Worm (Caenorhabditis elegans): ENCODE results near the gene ugt-40.

ugt-40 gene

ce11 chrV:7164210-7164609, 22.4 kb upstream of the ugt-40 start, which contains the start of gene srh-83:
TSS of gene srh-83 (plus strand) at chrV:7164510.
- no peak for TF ChIP-seq ets-7 (tag; optimal IDR thresholded peaks at IDR 0.05)
- no peak for TF ChIP-seq tbx-11 (GFP tag; IDR thresholded peaks at IDR 0.05)
- TF ChIP-seq F13C5.2 (tag; optimal IDR thresholded peaks at IDR 0.05) = no peak
- TF ChIP-seq sea-1 (GFP tag; conservative IDR thresholded peaks at IDR 0.05) = no peak
- TF ChIP-seq flt-1 (GFP tag; IDR thresholded peaks at IDR 0.05) = no peak
- TF ChIP-seq ceh-13 (GFP tag; optimal IDR thresholded peaks at IDR 0.05) = no peak
- TF ChIP-seq scrt-1 (GFP tag; IDR thresholded peaks at IDR 0.05) = no peak
- TF ChIP-seq tra-4 (tag; optimal IDR thresholded peaks at IDR 0.05) = no peak
- no peak for TF ChIP-seq pes-1 (GFP tag; IDR thresholded peaks at IDR 0.05)
- TF ChIP-seq B0310.2 (tag; optimal IDR thresholded peaks at IDR 0.05) = no peak
- TF ChIP-seq ama-1 (optimal IDR thresholded peaks at IDR 0.05) = no peak
- no peak for TF ChIP-seq tbx-37 (GFP tag; conservative IDR thresholded peaks at IDR 0.05)

- TF ChIP-seq scrt-1 (GFP tag; IDR thresholded peaks at IDR 0.05) (no peak), tbx-11 (GFP tag; IDR thresholded peaks at IDR 0.05) (no peak), pes-1 (GFP tag; IDR thresholded peaks at IDR 0.05) (no peak), aly-1 (tag; optimal IDR thresholded peaks at IDR 0.05) (no peak), tbx-37 (GFP tag; conservative IDR thresholded peaks at IDR 0.05) (no peak), tra-4 (tag; optimal IDR thresholded peaks at IDR 0.05) (no peak), flt-1 (GFP tag; IDR thresholded peaks at IDR 0.05) (no peak)
Observed at ce11 chrV:7163477-7164114, 21.8 kb upstream of the ugt-40 start, which contains the start of gene ugt-41. TSS of gene ugt-41 (minus strand) at chrV:7163595.

- TF ChIP-seq tra-4 (tag; optimal IDR thresholded peaks at IDR 0.05) = no peak
- no peak for TF ChIP-seq tbx-37 (GFP tag; conservative IDR thresholded peaks at IDR 0.05)
- TF ChIP-seq flt-1 (GFP tag; IDR thresholded peaks at IDR 0.05) = no peak
- TF ChIP-seq scrt-1 (GFP tag; IDR thresholded peaks at IDR 0.05) = no peak
- no peak for TF ChIP-seq ceh-13 (GFP tag; optimal IDR thresholded peaks at IDR 0.05)
- TF ChIP-seq aly-1 (tag; optimal IDR thresholded peaks at IDR 0.05) = no peak
- no peak for TF ChIP-seq sea-1 (GFP tag; conservative IDR thresholded peaks at IDR 0.05)
- TF ChIP-seq B0310.2 (tag; optimal IDR thresholded peaks at IDR 0.05) = no peak
- no peak for TF ChIP-seq ceh-36 (tag; optimal IDR thresholded peaks at IDR 0.05)
- no peak for TF ChIP-seq F13C5.2 (tag; optimal IDR thresholded peaks at IDR 0.05)
- no peak for TF ChIP-seq ama-1 (optimal IDR thresholded peaks at IDR 0.05)
- TF ChIP-seq ets-7 (tag; optimal IDR thresholded peaks at IDR 0.05) = no peak
- TF ChIP-seq pes-1 (GFP tag; IDR thresholded peaks at IDR 0.05) = no peak
Observed at ce11 chrV:7159391-7159790, 17.6 kb upstream of the ugt-40 start, which contains the start of gene str-204. TSS of gene str-204 (plus strand) at chrV:7159691.

- TF ChIP-seq hmg-4 (GFP tag; optimal IDR thresholded peaks at IDR 0.05) = no peak
- TF ChIP-seq hmbx-1 (tag; optimal IDR thresholded peaks at IDR 0.05) = no peak
Observed at ce11 chrV:7157089-7157488, 15.3 kb upstream of the ugt-40 start, which contains the start of gene ugt-39. TSS of gene ugt-39 (plus strand) at chrV:7157142.

ce11 chrV:7156079-7156478, 14.3 kb upstream of the ugt-40 start, which contains the start of gene F10D2.10:
TSS of gene F10D2.10 (minus strand) at chrV:7156179.
- TF ChIP-seq tra-4 (tag; optimal IDR thresholded peaks at IDR 0.05) (no peak), tbx-11 (GFP tag; IDR thresholded peaks at IDR 0.05) (no peak), F13C5.2 (tag; optimal IDR thresholded peaks at IDR 0.05) (no peak), hnd-1 (tag; optimal IDR thresholded peaks at IDR 0.05) (no peak), ceh-36 (tag; optimal IDR thresholded peaks at IDR 0.05) (no peak), flt-1 (GFP tag; IDR thresholded peaks at IDR 0.05) (no peak), ama-1 (optimal IDR thresholded peaks at IDR 0.05) (no peak)

ce11 chrV:7153046-7153445, 11.3 kb upstream of the ugt-40 start, which contains the start of gene fat-7:
TSS of gene fat-7 (minus strand) at chrV:7153146.
- TF ChIP-seq aly-1 (tag; optimal IDR thresholded peaks at IDR 0.05) (no peak), hmbx-1 (tag; optimal IDR thresholded peaks at IDR 0.05) (no peak), ceh-13 (GFP tag; optimal IDR thresholded peaks at IDR 0.05) (no peak), flt-1 (GFP tag; IDR thresholded peaks at IDR 0.05) (no peak), ets-7 (tag; optimal IDR thresholded peaks at IDR 0.05) (no peak), ama-1 (optimal IDR thresholded peaks at IDR 0.05) (no peak), ceh-36 (tag; optimal IDR thresholded peaks at IDR 0.05) (no peak), scrt-1 (GFP tag; IDR thresholded peaks at IDR 0.05) (no peak), B0310.2 (tag; optimal IDR thresholded peaks at IDR 0.05) (no peak), tra-4 (tag; optimal IDR thresholded peaks at IDR 0.05) (no peak), hmg-4 (GFP tag; optimal IDR thresholded peaks at IDR 0.05) (no peak), sea-1 (GFP tag; conservative IDR thresholded peaks at IDR 0.05) (no peak), tbx-37 (GFP tag; conservative IDR thresholded peaks at IDR 0.05) (no peak), pes-1 (GFP tag; IDR thresholded peaks at IDR 0.05) (no peak), tbx-11 (GFP tag; IDR thresholded peaks at IDR 0.05) (no peak), F13C5.2 (tag; optimal IDR thresholded peaks at IDR 0.05) (no peak), hnd-1 (tag; optimal IDR thresholded peaks at IDR 0.05) (no peak)

- no peak for TF ChIP-seq hnd-1 (tag; optimal IDR thresholded peaks at IDR 0.05)
- TF ChIP-seq F13C5.2 (tag; optimal IDR thresholded peaks at IDR 0.05) = no peak
- no peak for TF ChIP-seq tbx-37 (GFP tag; conservative IDR thresholded peaks at IDR 0.05)
- no peak for TF ChIP-seq hmbx-1 (tag; optimal IDR thresholded peaks at IDR 0.05)
- no peak for TF ChIP-seq flt-1 (GFP tag; IDR thresholded peaks at IDR 0.05)
- no peak for TF ChIP-seq tbx-11 (GFP tag; IDR thresholded peaks at IDR 0.05)
Observed at ce11 chrV:7150570-7150969, 8.8 kb upstream of the ugt-40 start, which contains the start of gene F10D2.8. TSS of gene F10D2.8 (minus strand) at chrV:7150714.

- no peak for TF ChIP-seq tbx-11 (GFP tag; IDR thresholded peaks at IDR 0.05)
- TF ChIP-seq pes-1 (GFP tag; IDR thresholded peaks at IDR 0.05) = no peak
- no peak for TF ChIP-seq sea-1 (GFP tag; conservative IDR thresholded peaks at IDR 0.05)
- no peak for TF ChIP-seq B0310.2 (tag; optimal IDR thresholded peaks at IDR 0.05)
- TF ChIP-seq ceh-36 (tag; optimal IDR thresholded peaks at IDR 0.05) = no peak
- no peak for TF ChIP-seq F13C5.2 (tag; optimal IDR thresholded peaks at IDR 0.05)
- no peak for TF ChIP-seq ets-7 (tag; optimal IDR thresholded peaks at IDR 0.05)
- TF ChIP-seq hmbx-1 (tag; optimal IDR thresholded peaks at IDR 0.05) = no peak
- no peak for TF ChIP-seq ceh-13 (GFP tag; optimal IDR thresholded peaks at IDR 0.05)
- TF ChIP-seq tra-4 (tag; optimal IDR thresholded peaks at IDR 0.05) = no peak
- no peak for TF ChIP-seq ama-1 (optimal IDR thresholded peaks at IDR 0.05)
- no peak for TF ChIP-seq hmg-4 (GFP tag; optimal IDR thresholded peaks at IDR 0.05)
- no peak for TF ChIP-seq scrt-1 (GFP tag; IDR thresholded peaks at IDR 0.05)
- TF ChIP-seq aly-1 (tag; optimal IDR thresholded peaks at IDR 0.05) = no peak
- TF ChIP-seq tbx-37 (GFP tag; conservative IDR thresholded peaks at IDR 0.05) = no peak
- no peak for TF ChIP-seq flt-1 (GFP tag; IDR thresholded peaks at IDR 0.05)
- no peak for TF ChIP-seq hnd-1 (tag; optimal IDR thresholded peaks at IDR 0.05)
Observed at ce11 chrV:7147370-7147769, 5.6 kb upstream of the ugt-40 start, which contains the start of gene ugt-38. TSS of gene ugt-38 (minus strand) at chrV:7147470.

All from whole organism, early embryonic.